Fruit fly (Drosophila melanogaster) whole organism, embryonic: ENCODE measurements around the gene CG31231.

Source experiments
- BEAF-32 ChIP-seq: fragments of 200-800 bp; sonication (Bioruptor generic); optimal IDR thresholded peaks from 3 replicates; lab custom pipeline; 2017; ENCODE audit warnings: missing biosample characterization, missing genetic modification characterization, mild to moderate bottlenecking, moderate library complexity, missing genetic modification reagents
- Bdp1 ChIP-seq: fragments of 200-800 bp; sonication (Bioruptor generic); optimal IDR thresholded peaks from 3 replicates; lab custom pipeline; 2016; ENCODE audit warnings: missing biosample characterization, missing genetic modification characterization
- CG10147 ChIP-seq: fragments of 200-800 bp; sonication (Bioruptor generic); optimal IDR thresholded peaks from 2 replicates; lab custom pipeline; 2019; ENCODE audit warnings: missing biosample characterization, mild to moderate bottlenecking, missing genetic modification characterization, moderate library complexity
- CG11085 ChIP-seq: fragments of 200-800 bp; sonication (Bioruptor generic); IDR thresholded peaks from 2 replicates; pipeline ENCODE4 v1.3.6; 2022; ENCODE audit warnings: missing biosample characterization, missing genetic modification characterization
- CG15269 ChIP-seq: fragments of 200-800 bp; sonication (Bioruptor generic); optimal IDR thresholded peaks from 2 replicates; lab custom pipeline; 2018; ENCODE audit warnings: missing biosample characterization, mild to moderate bottlenecking, missing genetic modification characterization, moderate library complexity
- CG1647 ChIP-seq: fragments of 200-800 bp; sonication (Bioruptor generic); optimal IDR thresholded peaks from 3 replicates; lab custom pipeline; 2016; ENCODE audit warnings: missing biosample characterization, missing genetic modification characterization
- CG2120 ChIP-seq: fragments of 200-800 bp; sonication (Bioruptor generic); optimal IDR thresholded peaks from 3 replicates; lab custom pipeline; 2016; ENCODE audit warnings: missing biosample characterization, missing genetic modification characterization
- CG2199 ChIP-seq: fragments of 200-800 bp; sonication (Bioruptor generic); IDR thresholded peaks from 3 replicates; pipeline ENCODE4 v1.3.6; 2022; ENCODE audit warnings: missing biosample characterization, missing genetic modification characterization
- CG34422 ChIP-seq: fragments of 200-800 bp; sonication (Bioruptor generic); IDR thresholded peaks from 3 replicates; pipeline ENCODE4 v1.3.6; 2022; ENCODE audit warnings: missing biosample characterization, missing genetic modification characterization
- CG3726 ChIP-seq: fragments of 200-800 bp; sonication (Bioruptor generic); IDR thresholded peaks from 3 replicates; pipeline ENCODE4, ENCODE4 v1.3.6; 2022; ENCODE audit warnings: missing biosample characterization, missing genetic modification characterization
- CG4282 ChIP-seq: fragments of 200-800 bp; sonication (Bioruptor generic); optimal IDR thresholded peaks from 2 replicates; lab custom pipeline; 2016; ENCODE audit warnings: missing biosample characterization, missing genetic modification characterization
- CG43689 ChIP-seq: fragments of 200-800 bp; sonication (Bioruptor generic); IDR thresholded peaks from 2 replicates; pipeline ENCODE4 v1.3.6; 2022; ENCODE audit warnings: missing biosample characterization, missing genetic modification characterization
- CG6654 ChIP-seq: fragments of 200-800 bp; sonication (Bioruptor generic); optimal IDR thresholded peaks from 2 replicates; lab custom pipeline; 2017; ENCODE audit warnings: missing biosample characterization, mild to moderate bottlenecking, missing genetic modification characterization
- CG7556 ChIP-seq: fragments of 200-800 bp; sonication (Bioruptor generic); optimal IDR thresholded peaks from 2 replicates; lab custom pipeline; 2017; ENCODE audit warnings: missing biosample characterization, mild to moderate bottlenecking, missing genetic modification characterization
- CG9932 ChIP-seq: fragments of 200-800 bp; sonication (Bioruptor generic); IDR thresholded peaks from 2 replicates; pipeline ENCODE4 v1.3.6; 2022; ENCODE audit warnings: missing biosample characterization, missing genetic modification characterization
- Dref ChIP-seq: fragments of 200-800 bp; sonication (Bioruptor generic); IDR thresholded peaks from 2 replicates; pipeline ENCODE4 v1.3.6; 2022; ENCODE audit warnings: missing biosample characterization, missing genetic modification characterization
- E2f1 ChIP-seq: fragments of 200-800 bp; sonication (Bioruptor generic); IDR thresholded peaks from 2 replicates; pipeline ENCODE4 v1.3.6; 2022; ENCODE audit warnings: missing biosample characterization, missing genetic modification characterization
- Ets65A ChIP-seq: fragments of 200-800 bp; sonication (Bioruptor generic); peaks from one replicate; lab custom pipeline; 2016; ENCODE audit warnings: missing biosample characterization, missing genetic modification characterization
- Hand ChIP-seq: fragments of 200-800 bp; sonication (Bioruptor generic); optimal IDR thresholded peaks from 2 replicates; lab custom pipeline; 2017; ENCODE audit warnings: mild to moderate bottlenecking, missing biosample characterization, missing genetic modification reagents, missing genetic modification characterization
- Hr3 ChIP-seq: fragments of 200-800 bp; sonication (Bioruptor generic); optimal IDR thresholded peaks from 3 replicates; lab custom pipeline; 2016; ENCODE audit warnings: missing biosample characterization, missing genetic modification characterization
- Lhr ChIP-seq: fragments of 200-800 bp; sonication (Bioruptor generic); optimal IDR thresholded peaks from 3 replicates; lab custom pipeline; 2017; ENCODE audit warnings: mild to moderate bottlenecking, missing biosample characterization, missing genetic modification reagents, missing genetic modification characterization
- Lpt ChIP-seq: fragments of >200 bp; optimal IDR thresholded peaks from 2 replicates; lab custom pipeline; 2018; ENCODE audit warnings: missing biosample characterization, missing genetic modification characterization
- MBD-R2 ChIP-seq: fragments of 200-800 bp; sonication (Bioruptor generic); IDR thresholded peaks from 2 replicates; pipeline ENCODE4 v1.3.6; 2022; ENCODE audit warnings: missing biosample characterization, missing genetic modification characterization
- Max ChIP-seq: fragments of 200-800 bp; sonication (Bioruptor generic); optimal IDR thresholded peaks from 2 replicates; lab custom pipeline; 2016; ENCODE audit warnings: missing biosample characterization, mild to moderate bottlenecking, missing genetic modification characterization
- NK7.1 ChIP-seq: fragments of 200-800 bp; sonication (Bioruptor generic); optimal IDR thresholded peaks from 3 replicates; lab custom pipeline; 2016; ENCODE audit warnings: missing biosample characterization, missing genetic modification characterization
- Ssrp ChIP-seq: fragments of 200-800 bp; sonication (Bioruptor generic); optimal IDR thresholded peaks from 2 replicates; lab custom pipeline; 2018; ENCODE audit warnings: missing biosample characterization, mild to moderate bottlenecking, missing genetic modification characterization, moderate library complexity
- abd-A ChIP-seq: fragments of 200-800 bp; sonication (Bioruptor generic); optimal IDR thresholded peaks from 3 replicates; lab custom pipeline; 2019; ENCODE audit warnings: missing biosample characterization, mild to moderate bottlenecking, missing genetic modification characterization, moderate library complexity
- aop ChIP-seq: fragments of 200-800 bp; sonication (Bioruptor generic); IDR thresholded peaks from 2 replicates; pipeline ENCODE4 v1.3.6; 2022; ENCODE audit warnings: missing biosample characterization, missing genetic modification characterization
- ap ChIP-seq: fragments of 200-800 bp; sonication (Bioruptor generic); IDR thresholded peaks from 2 replicates; pipeline ENCODE4 v1.3.6; 2022; ENCODE audit warnings: missing biosample characterization, missing genetic modification characterization
- bab2 ChIP-seq: fragments of 200-800 bp; sonication (Bioruptor generic); optimal IDR thresholded peaks from 2 replicates; lab custom pipeline; 2016; ENCODE audit warnings: missing biosample characterization, missing genetic modification characterization
- bigmax ChIP-seq: fragments of 200-800 bp; sonication (Bioruptor generic); optimal IDR thresholded peaks from 2 replicates; lab custom pipeline; 2018; ENCODE audit warnings: missing biosample characterization, mild to moderate bottlenecking, missing genetic modification characterization
- br ChIP-seq: fragments of >200 bp; optimal IDR thresholded peaks from 2 replicates; lab custom pipeline; 2017
- chif ChIP-seq, 2 experiments: fragments of 200-800 bp; sonication (Bioruptor generic); optimal IDR thresholded peaks; 3 replicates each; lab custom pipeline; 2016; ENCODE audit warnings: missing biosample characterization in 2 of 2, missing genetic modification characterization in 2 of 2
- corto ChIP-seq: fragments of 200-800 bp; sonication (Bioruptor generic); optimal IDR thresholded peaks from 2 replicates; lab custom pipeline; 2016; ENCODE audit warnings: missing biosample characterization, mild to moderate bottlenecking, missing genetic modification characterization, moderate library complexity
- crc ChIP-seq: fragments of 200-800 bp; sonication (Bioruptor generic); optimal IDR thresholded peaks from 2 replicates; lab custom pipeline; 2016; ENCODE audit warnings: missing biosample characterization, missing genetic modification characterization
- emc ChIP-seq: fragments of 200-800 bp; sonication (Bioruptor generic); optimal IDR thresholded peaks from 2 replicates; lab custom pipeline; 2016; ENCODE audit warnings: missing biosample characterization, missing genetic modification characterization
- fru ChIP-seq: fragments of >200 bp; optimal IDR thresholded peaks from 2 replicates; lab custom pipeline; 2017
- gem ChIP-seq: fragments of 200-800 bp; sonication (Bioruptor generic); optimal IDR thresholded peaks from 2 replicates; lab custom pipeline; 2019; ENCODE audit warnings: missing biosample characterization, mild to moderate bottlenecking, missing genetic modification characterization, moderate library complexity
- lbe ChIP-seq: fragments of 200-800 bp; sonication (Bioruptor generic); optimal IDR thresholded peaks from 2 replicates; lab custom pipeline; 2016; ENCODE audit warnings: missing biosample characterization, mild to moderate bottlenecking, missing genetic modification characterization
- mirr ChIP-seq: fragments of 200-800 bp; sonication (Bioruptor generic); optimal IDR thresholded peaks from 3 replicates; lab custom pipeline; 2018; ENCODE audit warnings: missing biosample characterization, mild to moderate bottlenecking, missing genetic modification characterization
- nerfin-1 ChIP-seq: fragments of 200-800 bp; sonication (Bioruptor generic); optimal IDR thresholded peaks from 3 replicates; lab custom pipeline; 2019; ENCODE audit warnings: missing biosample characterization, mild to moderate bottlenecking, missing genetic modification characterization, moderate library complexity
- nerfin-2 ChIP-seq: fragments of 200-800 bp; sonication (Bioruptor generic); IDR thresholded peaks from 2 replicates; pipeline ENCODE4 v1.3.6; 2022; ENCODE audit warnings: missing biosample characterization, missing genetic modification characterization; ENCODE audit not compliant: partially characterized antibody
- nmo ChIP-seq: fragments of 200-800 bp; sonication (Bioruptor generic); optimal IDR thresholded peaks from 2 replicates; lab custom pipeline; 2018; ENCODE audit warnings: missing biosample characterization, mild to moderate bottlenecking, missing genetic modification characterization, moderate library complexity
- onecut ChIP-seq: fragments of 200-800 bp; sonication (Bioruptor generic); IDR thresholded peaks from 2 replicates; pipeline ENCODE4 v1.3.6; 2022; ENCODE audit warnings: missing biosample characterization, missing genetic modification characterization
- pfk ChIP-seq: fragments of 200-800 bp; sonication (Bioruptor generic); optimal IDR thresholded peaks from 2 replicates; lab custom pipeline; 2018; ENCODE audit warnings: missing biosample characterization, mild to moderate bottlenecking, missing genetic modification characterization, moderate library complexity
- prd ChIP-seq, 3 experiments: fragments of >200 bp in 2 of 3; fragments of 200-800 bp in 1 of 3; sonication (Bioruptor generic) in 1 of 3; optimal IDR thresholded peaks in 2 of 3; IDR thresholded peaks in 1 of 3; 2 replicates in 2 of 3; 3 replicates in 1 of 3; pipeline versions ENCODE4 v1.3.6 to Lab custom; 2017 to 2022; ENCODE audit warnings: missing biosample characterization in 1 of 3, missing genetic modification characterization in 1 of 3
- repo ChIP-seq: fragments of 200-800 bp; sonication (Bioruptor generic); optimal IDR thresholded peaks from 2 replicates; lab custom pipeline; 2016; ENCODE audit warnings: missing biosample characterization, missing genetic modification characterization
- ro ChIP-seq: fragments of 200-800 bp; sonication (Bioruptor generic); IDR thresholded peaks from 2 replicates; pipeline ENCODE4 v1.3.6; 2022; ENCODE audit warnings: missing biosample characterization, missing genetic modification characterization
- toy ChIP-seq: fragments of 200-800 bp; sonication (Bioruptor generic); IDR thresholded peaks from 2 replicates; pipeline ENCODE4 v1.3.6; 2022; ENCODE audit warnings: missing biosample characterization, missing genetic modification characterization
- ttk ChIP-seq: fragments of 200-800 bp; sonication (Bioruptor generic); IDR thresholded peaks from 2 replicates; pipeline ENCODE4 v2.1.2; 2022; ENCODE audit warnings: missing biosample characterization, missing genetic modification characterization
- unc-4 ChIP-seq: fragments of 200-800 bp; sonication (Bioruptor generic); IDR thresholded peaks from 2 replicates; pipeline ENCODE4 v1.3.6; 2022; ENCODE audit warnings: missing biosample characterization, missing genetic modification characterization; ENCODE audit not compliant: partially characterized antibody
- vvl ChIP-seq: fragments of 200-800 bp; sonication (Bioruptor generic); IDR thresholded peaks from 2 replicates; pipeline ENCODE4 v1.3.6; 2022; ENCODE audit warnings: missing biosample characterization, missing genetic modification characterization
- z ChIP-seq: fragments of 200-800 bp; sonication (Bioruptor generic); IDR thresholded peaks from 3 replicates; pipeline ENCODE4 v1.3.6; 2022; ENCODE audit warnings: missing biosample characterization, missing genetic modification characterization

The CG31231 gene

dm6 chr3R:18663525-18663924, 1.6 kb upstream of the CG31231 start, which contains the start of the genes Cpsf73 and Gos28 (continued):
- no peak for TF ChIP-seq fru
- TF ChIP-seq br (lab: Kevin White, UChicago): no peak
- no peak for TF ChIP-seq CG11085 (GFP tag; lab: Robert Waterston, UW)
- no peak for TF ChIP-seq ttk (GFP tag; lab: Robert Waterston, UW)
- no peak for TF ChIP-seq z (GFP tag; lab: Robert Waterston, UW)
- no peak for TF ChIP-seq ro (GFP tag; lab: Robert Waterston, UW)
- no peak for TF ChIP-seq CG2199 (GFP tag; lab: Robert Waterston, UW)
- peak in 1 of 2 experiments; percentile 42 for TF ChIP-seq chif (GFP tag; optimal IDR thresholded peaks at IDR 0.05; lab: Kevin White, UChicago)
- peak; percentile 61 for TF ChIP-seq BEAF-32 (GFP tag; lab: Kevin White, UChicago)
- peak; percentile 13 for TF ChIP-seq CG10147 (GFP tag; lab: Kevin White, UChicago)
- TF ChIP-seq pfk (GFP tag; lab: Kevin White, UChicago): no peak
- peak; percentile 22 for TF ChIP-seq Lhr (GFP tag; lab: Kevin White, UChicago)
- TF ChIP-seq onecut (GFP tag; lab: Robert Waterston, UW): no peak
- no peak for TF ChIP-seq crc (GFP tag; lab: Kevin White, UChicago)
- TF ChIP-seq mirr (GFP tag; lab: Kevin White, UChicago): no peak
- TF ChIP-seq CG6654: no peak
- TF ChIP-seq repo (GFP tag; lab: Kevin White, UChicago): no peak
- no peak for TF ChIP-seq emc (GFP tag; lab: Kevin White, UChicago)
- TF ChIP-seq CG3726 (GFP tag; lab: Robert Waterston, UW): no peak
- TF ChIP-seq E2f1 (GFP tag; lab: Robert Waterston, UW): no peak
- no peak for TF ChIP-seq abd-A (tag; lab: Kevin White, UChicago)
- no peak for TF ChIP-seq Ets65A
- no peak for TF ChIP-seq CG15269 (tag; lab: Kevin White, UChicago)
- TF ChIP-seq bab2 (GFP tag; lab: Kevin White, UChicago): no peak
- TF ChIP-seq nmo: peak; percentile 69
- peak; percentile 41 for TF ChIP-seq nerfin-1 (tag; lab: Kevin White, UChicago)
- TF ChIP-seq CG9932 (GFP tag; lab: Robert Waterston, UW): no peak
- TF ChIP-seq bigmax (GFP tag; lab: Kevin White, UChicago): no peak
- TF ChIP-seq Hr3 (GFP tag; lab: Kevin White, UChicago): no peak
- TF ChIP-seq CG34422 (GFP tag; lab: Robert Waterston, UW): peak; percentile 78; the same call in 2 of the 3 replicates
- no peak for TF ChIP-seq corto (GFP tag; lab: Kevin White, UChicago)
- TF ChIP-seq Max (GFP tag; lab: Kevin White, UChicago): no peak
- no peak for TF ChIP-seq vvl
- TF ChIP-seq CG43689: no peak
- TF ChIP-seq Ssrp: no peak
- no peak for TF ChIP-seq Hand (GFP tag; lab: Kevin White, UChicago)
- TF ChIP-seq Lpt (GFP tag; lab: Kevin White, UChicago): no peak
- no peak for TF ChIP-seq toy (GFP tag; lab: Robert Waterston, UW)
- TF ChIP-seq Bdp1 (GFP tag; lab: Kevin White, UChicago): no peak
- TF ChIP-seq unc-4 (GFP tag; lab: Robert Waterston, UW): 0 out of 2 replicates have a peak, but pooled peaks have one; percentile 34
- no peak for TF ChIP-seq Dref (GFP tag; lab: Robert Waterston, UW)
- no peak for TF ChIP-seq NK7.1
- TF ChIP-seq MBD-R2 (GFP tag; lab: Robert Waterston, UW): peak; percentile 97
- no peak for TF ChIP-seq lbe (GFP tag; lab: Kevin White, UChicago)
- no peak for TF ChIP-seq CG1647 (GFP tag; lab: Kevin White, UChicago)
- no peak for TF ChIP-seq prd (optimal IDR thresholded peaks at IDR 0.05; lab: Kevin White, UChicago)
- peak; percentile 25; the same call in 1 of the 3 replicates for TF ChIP-seq prd (GFP tag; IDR thresholded peaks at IDR 0.05; lab: Robert Waterston, UW)
- no peak for TF ChIP-seq aop (GFP tag; lab: Robert Waterston, UW)
- TF ChIP-seq CG2120: peak; percentile 37
- no peak; the same call in 1 of the 2 replicates for TF ChIP-seq nerfin-2
- no peak for TF ChIP-seq ap (GFP tag; lab: Robert Waterston, UW)
- TF ChIP-seq CG4282 (GFP tag; lab: Kevin White, UChicago): peak; percentile 12
- TF ChIP-seq gem (tag; lab: Kevin White, UChicago): no peak
- no peak for TF ChIP-seq CG7556
